Fruit fly (Drosophila melanogaster): ENCODE measurements around the gene CG32119.

CG32119 gene

dm6 chr3L:13235495-13236284, 12.8 kb downstream of the CG32119 start (continued):
- TF ChIP-seq Atf-2 (GFP tag; optimal IDR thresholded peaks at IDR 0.05): peak; percentile 33

DNA sequence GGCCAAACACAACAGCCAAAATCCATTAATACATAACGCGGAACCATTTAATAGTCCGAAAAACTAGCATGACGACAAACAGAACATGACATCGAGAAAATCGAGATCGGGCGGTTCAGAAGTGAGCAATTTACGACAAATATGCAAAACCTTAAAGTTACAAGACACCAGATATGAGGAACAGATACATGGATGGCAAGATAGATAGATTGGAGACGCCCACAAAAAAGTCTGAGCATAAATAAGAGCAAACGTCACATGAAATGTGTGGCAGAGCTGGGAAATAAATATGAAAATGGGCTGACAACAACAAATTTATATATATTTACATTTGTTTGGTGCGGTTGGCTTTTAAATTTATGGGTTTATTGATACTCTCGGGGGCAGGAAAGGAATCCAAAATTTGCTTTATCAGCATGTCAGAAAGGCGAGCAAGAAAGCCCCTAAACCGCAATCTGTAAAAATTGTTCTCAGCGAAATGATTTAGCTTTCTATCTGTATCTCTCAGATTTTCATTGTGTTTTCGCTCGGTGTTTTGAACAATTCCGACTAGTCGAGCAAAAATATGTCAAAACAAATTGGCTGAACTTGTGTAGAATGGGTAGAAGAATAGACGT, 14.7 kb downstream of the CG32119 start:
- no peak for TF ChIP-seq jumu (GFP tag; optimal IDR thresholded peaks at IDR 0.05)
- TF ChIP-seq vnd (GFP tag; IDR thresholded peaks at IDR 0.05; ENCODE audit: partially characterized antibody): no peak
- TF ChIP-seq CG8924 (tag; optimal IDR thresholded peaks at IDR 0.05): no peak
- no peak for TF ChIP-seq ase (GFP tag; IDR thresholded peaks at IDR 0.05)
- TF ChIP-seq CG11695 (GFP tag; IDR thresholded peaks at IDR 0.05): no peak
- TF ChIP-seq CG7271 (tag; optimal IDR thresholded peaks at IDR 0.05): no peak
- no peak for TF ChIP-seq CG30431 (GFP tag; optimal IDR thresholded peaks at IDR 0.05)
- peak; percentile 37 for TF ChIP-seq CG10543 (GFP tag; optimal IDR thresholded peaks at IDR 0.05)
- no peak for TF ChIP-seq nerfin-2 (GFP tag; IDR thresholded peaks at IDR 0.05; ENCODE audit: partially characterized antibody)
- TF ChIP-seq Side (GFP tag; optimal IDR thresholded peaks at IDR 0.05): no peak
- TF ChIP-seq Doc2 (GFP tag; IDR thresholded peaks at IDR 0.05): no peak
- no peak for TF ChIP-seq otp (GFP tag; IDR thresholded peaks at IDR 0.05)
- TF ChIP-seq sens-2 (GFP tag; IDR thresholded peaks at IDR 0.05): no peak
- peak; percentile 61; the same call in 1 of the 3 replicates for TF ChIP-seq so (GFP tag; IDR thresholded peaks at IDR 0.05)
- no peak for TF ChIP-seq CG3407 (GFP tag; optimal IDR thresholded peaks at IDR 0.05)
- no peak for TF ChIP-seq Ptx1 (GFP tag; IDR thresholded peaks at IDR 0.05)
- TF ChIP-seq slbo (GFP tag; IDR thresholded peaks at IDR 0.05): no peak
- TF ChIP-seq sug (tag; optimal IDR thresholded peaks at IDR 0.05): peak; percentile 25
- no peak for TF ChIP-seq Blimp-1 (GFP tag; optimal IDR thresholded peaks at IDR 0.05)
- no peak for TF ChIP-seq CG2202 (tag; optimal IDR thresholded peaks at IDR 0.05)
- TF ChIP-seq Atf-2 (GFP tag; optimal IDR thresholded peaks at IDR 0.05): no peak
- TF ChIP-seq toy (GFP tag; IDR thresholded peaks at IDR 0.05): no peak
- no peak for TF ChIP-seq tx (GFP tag; optimal IDR thresholded peaks at IDR 0.05)
- no peak for TF ChIP-seq slp2 (GFP tag; optimal IDR thresholded peaks at IDR 0.05)
- peak; percentile 80 for TF ChIP-seq sd (tag; optimal IDR thresholded peaks at IDR 0.05)
- no peak for TF ChIP-seq Bteb2 (GFP tag; optimal IDR thresholded peaks at IDR 0.05)
- TF ChIP-seq TFAM (GFP tag; optimal IDR thresholded peaks at IDR 0.05): no peak
- TF ChIP-seq Aef1 (GFP tag; IDR thresholded peaks at IDR 0.05): no peak
- no peak for TF ChIP-seq esg (GFP tag; conservative IDR thresholded peaks at IDR 0.05)
- peak; percentile 87 for TF ChIP-seq abd-A (tag; optimal IDR thresholded peaks at IDR 0.05)
- no peak for TF ChIP-seq sc (optimal IDR thresholded peaks at IDR 0.05)
- TF ChIP-seq sc (GFP tag; optimal IDR thresholded peaks at IDR 0.05): no peak
- TF ChIP-seq sr (GFP tag; IDR thresholded peaks at IDR 0.05): no peak
- TF ChIP-seq CG12769 (tag; optimal IDR thresholded peaks at IDR 0.05): peak; percentile 38
- TF ChIP-seq cwo (GFP tag; optimal IDR thresholded peaks at IDR 0.05): no peak
- TF ChIP-seq ci (GFP tag; IDR thresholded peaks at IDR 0.05): no peak
- no peak for TF ChIP-seq Trl (optimal IDR thresholded peaks at IDR 0.05)
- TF ChIP-seq Trl (GFP tag; optimal IDR thresholded peaks at IDR 0.05): no peak
- TF ChIP-seq bab2 (GFP tag; optimal IDR thresholded peaks at IDR 0.05): no peak
- no peak for TF ChIP-seq CG30403 (GFP tag; optimal IDR thresholded peaks at IDR 0.05)
- TF ChIP-seq stc (GFP tag; IDR thresholded peaks at IDR 0.05): no peak
- TF ChIP-seq CG4328 (GFP tag; optimal IDR thresholded peaks at IDR 0.05): no peak
- no peak for TF ChIP-seq Dll (GFP tag; IDR thresholded peaks at IDR 0.05; ENCODE audit: partially characterized antibody)
- TF ChIP-seq stwl (tag; optimal IDR thresholded peaks at IDR 0.05): no peak
- no peak for TF ChIP-seq NFAT (GFP tag; IDR thresholded peaks at IDR 0.05)
- no peak for TF ChIP-seq ash1 (GFP tag; optimal IDR thresholded peaks at IDR 0.05)
- no peak for TF ChIP-seq CG2199 (GFP tag; IDR thresholded peaks at IDR 0.05)
- no peak for TF ChIP-seq CG8388 (GFP tag; optimal IDR thresholded peaks at IDR 0.05)

All from whole organism, embryonic.